Worm (Caenorhabditis elegans) whole organism, L4/young adult: ENCODE data around the gene srbc-63.

Experiments
- dao-5 ChIP-seq: sonication (generic microtip); optimal IDR thresholded peaks from 2 replicates; lab custom pipeline; 2016; ENCODE audit warnings: missing genotype, missing genetic modification characterization, moderate library complexity, missing compliant biosample characterization
- him-1 ChIP-seq: sonication (generic microtip); optimal IDR thresholded peaks from 2 replicates; lab custom pipeline; 2016; ENCODE audit warnings: missing genotype, missing genetic modification reagents, missing genetic modification characterization, missing compliant biosample characterization

ce11 chrV:15417822-15418221 lies 5.3 kb upstream of the srbc-63 start, which contains the start of gene T06E6.10:
- no peak for TF ChIP-seq him-1
- TF ChIP-seq dao-5: no peak
